Worm (Caenorhabditis elegans): Measurements from ENCODE around the gene coh-1.

- TF ChIP-seq lin-26 (GFP tag; IDR thresholded peaks at IDR 0.05) (no peak), nfya-1 (tag; optimal IDR thresholded peaks at IDR 0.05; ENCODE audit: borderline replicate concordance, insufficient read depth) (no peak), F57C9.4 (tag; optimal IDR thresholded peaks at IDR 0.05) (no peak)
Observed at ce11 chrX:7478948-7479347, 4.1 kb upstream of the coh-1 start, which contains the start of gene mek-1.

Data from whole organism, young adult.